Fruit fly (Drosophila melanogaster) whole organism, adult: Measurements from ENCODE around the gene CG42460.
A peak's percentile ranks its signal among the peaks of the same experiment; 100 is the strongest.

Experiments used
- CG11617 ChIP-seq: fragments of 200-800 bp; sonication (Bioruptor generic); optimal IDR thresholded peaks from 2 replicates; lab custom pipeline; 2017; ENCODE audit warnings: mild to moderate bottlenecking, missing biosample characterization, missing genetic modification reagents, missing genetic modification characterization
- CG33017 ChIP-seq: fragments of 200-800 bp; sonication (Bioruptor generic); optimal IDR thresholded peaks from 2 replicates; lab custom pipeline; 2018; ENCODE audit warnings: missing biosample characterization, mild to moderate bottlenecking, missing genetic modification characterization, moderate library complexity
- CG7045 ChIP-seq: fragments of 200-800 bp; sonication (Bioruptor generic); optimal IDR thresholded peaks from 2 replicates; lab custom pipeline; 2017; ENCODE audit warnings: missing biosample characterization, mild to moderate bottlenecking, missing genetic modification characterization
- CG7101 ChIP-seq: fragments of 200-800 bp; sonication (Bioruptor generic); optimal IDR thresholded peaks from 2 replicates; lab custom pipeline; 2018; ENCODE audit warnings: missing biosample characterization, mild to moderate bottlenecking, missing genetic modification characterization, moderate library complexity
- Crg-1 ChIP-seq: fragments of 200-800 bp; sonication (Bioruptor generic); optimal IDR thresholded peaks from 2 replicates; lab custom pipeline; 2016; ENCODE audit warnings: missing biosample characterization, missing genetic modification characterization
- Mnt ChIP-seq: fragments of 200-800 bp; sonication (Bioruptor generic); optimal IDR thresholded peaks from 2 replicates; lab custom pipeline; 2016; ENCODE audit warnings: missing biosample characterization, mild to moderate bottlenecking, missing genetic modification characterization
- bab1 ChIP-seq: fragments of 200-800 bp; sonication (Bioruptor generic); optimal IDR thresholded peaks from 3 replicates; lab custom pipeline; 2019; ENCODE audit warnings: missing biosample characterization, mild to moderate bottlenecking, missing genetic modification characterization, moderate library complexity
- cic ChIP-seq: fragments of 200-800 bp; sonication (Bioruptor generic); optimal IDR thresholded peaks from 2 replicates; lab custom pipeline; 2017; ENCODE audit warnings: missing biosample characterization, mild to moderate bottlenecking, missing genetic modification characterization, moderate library complexity
- ovo ChIP-seq: fragments of 200-800 bp; sonication (Bioruptor generic); optimal IDR thresholded peaks from 2 replicates; lab custom pipeline; 2016; ENCODE audit warnings: missing biosample characterization, missing genetic modification characterization
- pad ChIP-seq: fragments of 200-800 bp; sonication (Bioruptor generic); optimal IDR thresholded peaks from 3 replicates; lab custom pipeline; 2017; ENCODE audit warnings: missing biosample characterization, missing genetic modification characterization, mild to moderate bottlenecking, moderate library complexity, missing genetic modification reagents
- tj ChIP-seq: fragments of 200-800 bp; sonication (Bioruptor generic); optimal IDR thresholded peaks from 3 replicates; lab custom pipeline; 2017; ENCODE audit warnings: missing biosample characterization, mild to moderate bottlenecking, missing genetic modification characterization, moderate library complexity
- toe ChIP-seq: fragments of 200-800 bp; sonication (Bioruptor generic); optimal IDR thresholded peaks from 2 replicates; lab custom pipeline; 2016; ENCODE audit warnings: missing biosample characterization, missing genetic modification characterization

- peak; percentile 25 for TF ChIP-seq CG33017 (tag; lab: Kevin White, UChicago)
- no peak for TF ChIP-seq CG11617
- no peak for TF ChIP-seq toe
- TF ChIP-seq CG7045 (GFP tag; lab: Kevin White, UChicago): no peak
- no peak for TF ChIP-seq Crg-1 (GFP tag; lab: Kevin White, UChicago)
- TF ChIP-seq tj (GFP tag; lab: Kevin White, UChicago): no peak
- TF ChIP-seq ovo: no peak
- TF ChIP-seq bab1 (GFP tag; lab: Kevin White, UChicago): no peak
- no peak for TF ChIP-seq cic (GFP tag; lab: Kevin White, UChicago)
- TF ChIP-seq Mnt (GFP tag; lab: Kevin White, UChicago): no peak
- no peak for TF ChIP-seq CG7101
- TF ChIP-seq pad (GFP tag; lab: Kevin White, UChicago): no peak
Observed at dm6 chr2L:3437068-3437467, 48.8 kb upstream of the CG42460 start.
